Fruit fly (Drosophila melanogaster) whole organism, embryonic: ENCODE data around the gene atl.
A peak's percentile ranks its signal among the peaks of the same experiment; 100 is the strongest.

ENCODE experiments used
- Adf1 ChIP-seq: fragments of 200-800 bp; sonication (Bioruptor generic); IDR thresholded peaks from 2 replicates; pipeline ENCODE4 v1.3.6; 2022; ENCODE audit warnings: missing biosample characterization, missing genetic modification characterization
- BEAF-32 ChIP-seq: fragments of 200-800 bp; sonication (Bioruptor generic); optimal IDR thresholded peaks from 3 replicates; lab custom pipeline; 2017; ENCODE audit warnings: missing biosample characterization, missing genetic modification characterization, mild to moderate bottlenecking, moderate library complexity, missing genetic modification reagents
- CG10543 ChIP-seq: fragments of 200-800 bp; sonication (Bioruptor generic); optimal IDR thresholded peaks from 3 replicates; lab custom pipeline; 2017; ENCODE audit warnings: missing biosample characterization, mild to moderate bottlenecking, missing genetic modification characterization, moderate library complexity
- CG11723 ChIP-seq: fragments of 200-800 bp; sonication (Bioruptor generic); optimal IDR thresholded peaks from 2 replicates; lab custom pipeline; 2017; ENCODE audit warnings: missing biosample characterization, mild to moderate bottlenecking, missing genetic modification characterization
- CG12391 ChIP-seq: fragments of 200-800 bp; sonication (Bioruptor generic); optimal IDR thresholded peaks from 3 replicates; lab custom pipeline; 2018; ENCODE audit warnings: missing biosample characterization, mild to moderate bottlenecking, missing genetic modification characterization, moderate library complexity
- CG13296 ChIP-seq: fragments of 200-800 bp; sonication (Bioruptor generic); optimal IDR thresholded peaks from 3 replicates; lab custom pipeline; 2018; ENCODE audit warnings: missing biosample characterization, mild to moderate bottlenecking, missing genetic modification characterization
- CG14014 ChIP-seq: fragments of 200-800 bp; sonication (Bioruptor generic); IDR thresholded peaks from 2 replicates; pipeline ENCODE4 v1.3.6; 2022; ENCODE audit warnings: missing biosample characterization, missing genetic modification characterization
- CG14441 ChIP-seq: fragments of 200-800 bp; sonication (Bioruptor generic); IDR thresholded peaks from 2 replicates; pipeline ENCODE4 v1.3.6; 2022; ENCODE audit warnings: missing biosample characterization, missing genetic modification characterization
- CG14667 ChIP-seq: fragments of 200-800 bp; sonication (Bioruptor generic); IDR thresholded peaks from 2 replicates; pipeline ENCODE4 v1.3.6; 2022; ENCODE audit warnings: missing biosample characterization, missing genetic modification characterization
- CG15514 ChIP-seq: fragments of 200-800 bp; sonication (Bioruptor generic); optimal IDR thresholded peaks from 3 replicates; lab custom pipeline; 2017; ENCODE audit warnings: missing biosample characterization, missing genetic modification characterization, mild to moderate bottlenecking, moderate library complexity, missing genetic modification reagents
- CG2202 ChIP-seq: fragments of 200-800 bp; sonication (Bioruptor generic); optimal IDR thresholded peaks from 2 replicates; lab custom pipeline; 2018; ENCODE audit warnings: missing biosample characterization, mild to moderate bottlenecking, missing genetic modification characterization
- CG2889 ChIP-seq: fragments of 200-800 bp; sonication (Bioruptor generic); IDR thresholded peaks from 3 replicates; pipeline ENCODE4 v1.3.6; 2022; ENCODE audit warnings: missing biosample characterization, missing genetic modification characterization
- CG3163 ChIP-seq: fragments of 200-800 bp; sonication (Bioruptor generic); optimal IDR thresholded peaks from 3 replicates; lab custom pipeline; 2016; ENCODE audit warnings: missing biosample characterization, missing genetic modification characterization
- CG34376 ChIP-seq: fragments of 200-800 bp; sonication (Bioruptor generic); optimal IDR thresholded peaks from 2 replicates; lab custom pipeline; 2018; ENCODE audit warnings: missing biosample characterization, mild to moderate bottlenecking, missing genetic modification characterization
- CG3847 ChIP-seq: fragments of 200-800 bp; sonication (Bioruptor generic); IDR thresholded peaks from 2 replicates; pipeline ENCODE4 v1.3.6; 2022; ENCODE audit warnings: missing biosample characterization, missing genetic modification characterization
- CG4854 ChIP-seq: fragments of 200-800 bp; sonication (Bioruptor generic); optimal IDR thresholded peaks from 2 replicates; lab custom pipeline; 2016; ENCODE audit warnings: missing biosample characterization, missing genetic modification characterization, inconsistent platforms
- CG7839 ChIP-seq: fragments of 200-800 bp; sonication (Bioruptor generic); optimal IDR thresholded peaks from 3 replicates; lab custom pipeline; 2018; ENCODE audit warnings: missing biosample characterization, mild to moderate bottlenecking, missing genetic modification characterization, moderate library complexity
- CG9215 ChIP-seq: fragments of 200-800 bp; sonication (Bioruptor generic); IDR thresholded peaks from 2 replicates; pipeline ENCODE4 v1.3.6; 2022; ENCODE audit warnings: missing biosample characterization, missing genetic modification characterization
- Elba2 ChIP-seq: fragments of 200-800 bp; sonication (Bioruptor generic); optimal IDR thresholded peaks from 3 replicates; lab custom pipeline; 2016; ENCODE audit warnings: missing biosample characterization, missing genetic modification characterization
- Ets97D ChIP-seq: fragments of 200-800 bp; sonication (Bioruptor generic); optimal IDR thresholded peaks from 3 replicates; lab custom pipeline; 2016; ENCODE audit warnings: missing biosample characterization, missing genetic modification characterization
- Fer3 ChIP-seq: fragments of 200-800 bp; sonication (Bioruptor generic); optimal IDR thresholded peaks from 2 replicates; lab custom pipeline; 2018; ENCODE audit warnings: missing biosample characterization, mild to moderate bottlenecking, missing genetic modification characterization, moderate library complexity
- Gsc ChIP-seq: fragments of 200-800 bp; sonication (Bioruptor generic); IDR thresholded peaks from 2 replicates; pipeline ENCODE4 v1.3.6; 2022; ENCODE audit warnings: missing biosample characterization, missing genetic modification characterization
- HHEX ChIP-seq: fragments of 200-800 bp; sonication (Bioruptor generic); optimal IDR thresholded peaks from 3 replicates; lab custom pipeline; 2017; ENCODE audit warnings: missing biosample characterization, mild to moderate bottlenecking, missing genetic modification characterization, missing genetic modification reagents
- HLH54F ChIP-seq: fragments of 200-800 bp; sonication (Bioruptor generic); optimal IDR thresholded peaks from 3 replicates; lab custom pipeline; 2016; ENCODE audit warnings: missing biosample characterization, missing genetic modification characterization
- Hand ChIP-seq: fragments of 200-800 bp; sonication (Bioruptor generic); optimal IDR thresholded peaks from 2 replicates; lab custom pipeline; 2017; ENCODE audit warnings: mild to moderate bottlenecking, missing biosample characterization, missing genetic modification reagents, missing genetic modification characterization
- Hmr ChIP-seq: fragments of 200-800 bp; sonication (Bioruptor generic); optimal IDR thresholded peaks from 3 replicates; lab custom pipeline; 2017; ENCODE audit warnings: mild to moderate bottlenecking, missing biosample characterization, missing genetic modification reagents, missing genetic modification characterization
- Hr39 ChIP-seq: fragments of >200 bp; optimal IDR thresholded peaks from 2 replicates; lab custom pipeline; 2017
- Hr51 ChIP-seq, 2 experiments: fragments of 200-800 bp; sonication (Bioruptor generic); optimal IDR thresholded peaks; 2 replicates in 1 of 2; 3 replicates in 1 of 2; lab custom pipeline; 2016 to 2018; ENCODE audit warnings: missing biosample characterization in 2 of 2, missing genetic modification characterization in 2 of 2, mild to moderate bottlenecking in 1 of 2, moderate library complexity in 1 of 2
- Myb ChIP-seq: fragments of 200-800 bp; sonication (Bioruptor generic); optimal IDR thresholded peaks from 2 replicates; lab custom pipeline; 2016; ENCODE audit warnings: missing biosample characterization, missing genetic modification characterization
- NFAT ChIP-seq: fragments of 200-800 bp; sonication (Bioruptor generic); IDR thresholded peaks from 2 replicates; pipeline ENCODE4 v1.3.6; 2022; ENCODE audit warnings: missing biosample characterization, missing genetic modification characterization
- Ravus ChIP-seq: fragments of 200-800 bp; sonication (Bioruptor generic); IDR thresholded peaks from 2 replicates; pipeline ENCODE4 v1.3.6; 2022; ENCODE audit warnings: missing biosample characterization, missing genetic modification characterization
- Side ChIP-seq: fragments of 200-800 bp; sonication (Bioruptor generic); optimal IDR thresholded peaks from 2 replicates; lab custom pipeline; 2016; ENCODE audit warnings: missing biosample characterization, missing genetic modification characterization
- Sry-δ ChIP-seq: fragments of 200-800 bp; sonication (Bioruptor generic); optimal IDR thresholded peaks from 2 replicates; lab custom pipeline; 2016; ENCODE audit warnings: missing biosample characterization, missing genetic modification characterization
- Tbp ChIP-seq: fragments of >200 bp; optimal IDR thresholded peaks from 2 replicates; lab custom pipeline; 2018; ENCODE audit warnings: missing biosample characterization, missing genetic modification characterization
- Vsx1 ChIP-seq: fragments of 200-800 bp; sonication (Bioruptor generic); optimal IDR thresholded peaks from 2 replicates; lab custom pipeline; 2017; ENCODE audit warnings: missing biosample characterization, mild to moderate bottlenecking, missing genetic modification characterization, missing genetic modification reagents
- ac ChIP-seq: fragments of 200-800 bp; sonication (Bioruptor generic); optimal IDR thresholded peaks from 3 replicates; lab custom pipeline; 2017; ENCODE audit warnings: missing biosample characterization, mild to moderate bottlenecking, missing genetic modification characterization
- bab2 ChIP-seq: fragments of 200-800 bp; sonication (Bioruptor generic); optimal IDR thresholded peaks from 2 replicates; lab custom pipeline; 2016; ENCODE audit warnings: missing biosample characterization, missing genetic modification characterization
- caup ChIP-seq: fragments of 200-800 bp; sonication (Bioruptor generic); optimal IDR thresholded peaks from 3 replicates; lab custom pipeline; 2017; ENCODE audit warnings: missing biosample characterization, mild to moderate bottlenecking, missing genetic modification characterization, moderate library complexity; ENCODE audit not compliant: severe bottlenecking
- da ChIP-seq: fragments of 200-800 bp; sonication (Bioruptor generic); optimal IDR thresholded peaks from 2 replicates; lab custom pipeline; 2016; ENCODE audit warnings: missing biosample characterization, missing genetic modification characterization
- dimm ChIP-seq: fragments of 200-800 bp; sonication (Bioruptor generic); IDR thresholded peaks from 2 replicates; pipeline ENCODE4 v1.3.6; 2022; ENCODE audit warnings: missing biosample characterization, missing genetic modification characterization
- dmrt99B ChIP-seq: fragments of 200-800 bp; sonication (Bioruptor generic); optimal IDR thresholded peaks from 2 replicates; lab custom pipeline; 2018; ENCODE audit warnings: missing biosample characterization, mild to moderate bottlenecking, missing genetic modification characterization, moderate library complexity
- gro ChIP-seq: fragments of 200-800 bp; sonication (Bioruptor generic); optimal IDR thresholded peaks from 2 replicates; lab custom pipeline; 2016; ENCODE audit warnings: missing biosample characterization, missing genetic modification characterization
- hkb ChIP-seq, 2 experiments: fragments of 200-800 bp in 1 of 2; fragments of >200 bp in 1 of 2; sonication (Bioruptor generic) in 1 of 2; IDR thresholded peaks in 1 of 2; optimal IDR thresholded peaks in 1 of 2; 2 replicates each; pipeline versions ENCODE4 v1.3.6 to Lab custom; 2017 to 2022; ENCODE audit warnings: missing biosample characterization in 1 of 2, missing genetic modification characterization in 1 of 2
- nerfin-2 ChIP-seq: fragments of 200-800 bp; sonication (Bioruptor generic); IDR thresholded peaks from 2 replicates; pipeline ENCODE4 v1.3.6; 2022; ENCODE audit warnings: missing biosample characterization, missing genetic modification characterization; ENCODE audit not compliant: partially characterized antibody
- pb ChIP-seq: fragments of 200-800 bp; sonication (Bioruptor generic); optimal IDR thresholded peaks from 3 replicates; lab custom pipeline; 2016; ENCODE audit warnings: missing biosample characterization, missing genetic modification characterization
- peb ChIP-seq: fragments of 200-800 bp; sonication (Bioruptor generic); IDR thresholded peaks from 2 replicates; pipeline ENCODE4 v1.3.6; 2022; ENCODE audit warnings: missing biosample characterization, missing genetic modification characterization
- sc ChIP-seq, 3 experiments: fragments of >200 bp in 2 of 3; fragments of 200-800 bp in 1 of 3; sonication (Bioruptor generic) in 1 of 3; optimal IDR thresholded peaks; 2 replicates in 2 of 3; 3 replicates in 1 of 3; lab custom pipeline; 2017; ENCODE audit warnings: mild to moderate bottlenecking in 1 of 3, missing biosample characterization in 1 of 3, missing genetic modification characterization in 1 of 3, missing genetic modification reagents in 1 of 3
- sd ChIP-seq: fragments of 200-800 bp; sonication (Bioruptor generic); optimal IDR thresholded peaks from 3 replicates; lab custom pipeline; 2018; ENCODE audit warnings: missing biosample characterization, mild to moderate bottlenecking, missing genetic modification characterization, moderate library complexity
- slbo ChIP-seq: fragments of 200-800 bp; sonication (Bioruptor generic); IDR thresholded peaks from 2 replicates; pipeline ENCODE4 v1.3.6; 2022; ENCODE audit warnings: missing biosample characterization, missing genetic modification characterization
- slou ChIP-seq: fragments of 200-800 bp; sonication (Bioruptor generic); optimal IDR thresholded peaks from 3 replicates; lab custom pipeline; 2016; ENCODE audit warnings: missing biosample characterization, missing genetic modification characterization

atl gene

DNA sequence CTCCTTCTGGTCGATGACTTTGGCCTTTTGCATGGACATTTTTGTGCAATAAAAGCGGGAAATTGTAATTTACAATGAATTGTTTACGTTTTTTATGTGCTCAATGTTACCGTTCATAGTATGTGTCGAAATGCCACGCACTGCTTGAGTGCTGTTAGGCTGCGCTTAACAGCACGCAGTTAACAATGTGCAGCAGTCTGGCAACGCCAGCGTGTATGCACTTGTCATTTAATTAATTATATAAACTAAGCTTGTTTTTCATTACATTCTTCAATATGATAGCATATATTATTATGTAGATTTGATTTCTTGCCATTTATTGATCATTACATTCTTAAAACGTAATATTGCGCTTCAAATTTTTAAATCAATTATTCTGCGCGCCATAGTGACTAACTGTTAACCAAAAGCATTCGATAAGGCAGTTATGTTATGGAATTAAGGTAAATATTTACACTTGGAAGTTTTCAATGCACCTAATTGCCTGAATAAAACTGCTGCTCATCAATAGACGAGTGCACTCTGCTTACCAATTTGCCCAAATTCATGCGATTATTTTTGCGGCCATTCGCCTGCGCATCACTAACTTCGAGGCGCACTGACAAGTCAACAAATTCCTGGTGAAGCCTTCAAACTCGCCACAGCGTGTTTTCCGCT is 40.3 kb upstream of the atl start, which contains the start of the genes CG13625 and mld (continued):
- TF ChIP-seq CG11723 (no peak), CG2889 (GFP tag; lab: Robert Waterston, UW) (no peak), Gsc (GFP tag; lab: Robert Waterston, UW) (no peak), nerfin-2 (GFP tag; lab: Robert Waterston, UW) (no peak), slou (GFP tag; lab: Kevin White, UChicago) (no peak), CG15514 (GFP tag; lab: Kevin White, UChicago) (peak; percentile 12), pb (no peak), Elba2 (no peak), BEAF-32 (GFP tag; lab: Kevin White, UChicago) (peak; percentile 71), Fer3 (tag; lab: Kevin White, UChicago) (no peak), dmrt99B (tag; lab: Kevin White, UChicago) (no peak), Sry-δ (peak; percentile 73), Adf1 (no peak), CG14667 (GFP tag; lab: Robert Waterston, UW) (no peak), Side (GFP tag; lab: Kevin White, UChicago) (no peak), HLH54F (no peak), caup (GFP tag; lab: Kevin White, UChicago) (no peak), bab2 (GFP tag; lab: Kevin White, UChicago) (peak; percentile 11), Vsx1 (no peak), Hand (GFP tag; lab: Kevin White, UChicago) (no peak), CG14014 (GFP tag; lab: Robert Waterston, UW) (no peak), peb (no peak), dimm (no peak), CG12391 (tag; lab: Kevin White, UChicago) (peak; percentile 45), CG13296 (GFP tag; lab: Kevin White, UChicago) (no peak), CG10543 (GFP tag; lab: Kevin White, UChicago) (no peak), CG3847 (no peak), CG34376 (GFP tag; lab: Kevin White, UChicago) (no peak), CG7839 (tag; lab: Kevin White, UChicago) (no peak), ac (GFP tag; lab: Kevin White, UChicago) (no peak), CG2202 (tag; lab: Kevin White, UChicago) (no peak), Ravus (GFP tag; lab: Robert Waterston, UW) (no peak), Tbp (GFP tag; lab: Kevin White, UChicago) (no peak), Myb (GFP tag; lab: Kevin White, UChicago) (no peak), sd (tag; lab: Kevin White, UChicago) (peak; percentile 40), NFAT (GFP tag; lab: Robert Waterston, UW) (no peak), slbo (GFP tag; lab: Robert Waterston, UW) (no peak), Hr51 (GFP tag; optimal IDR thresholded peaks at IDR 0.05; lab: Kevin White, UChicago) (peak in 1 of 2 experiments; percentile 0), hkb (optimal IDR thresholded peaks at IDR 0.05; lab: Kevin White, UChicago) (peak; percentile 36), hkb (GFP tag; IDR thresholded peaks at IDR 0.05; lab: Robert Waterston, UW) (no peak), CG3163 (GFP tag; lab: Kevin White, UChicago) (no peak), Hmr (GFP tag; lab: Kevin White, UChicago) (no peak), CG14441 (no peak), Hr39 (no peak), sc (optimal IDR thresholded peaks at IDR 0.05; lab: Kevin White, UChicago) (no peak), sc (GFP tag; optimal IDR thresholded peaks at IDR 0.05; lab: Kevin White, UChicago) (no peak), Ets97D (peak; percentile 18), CG9215 (GFP tag; lab: Robert Waterston, UW) (no peak), HHEX (GFP tag; lab: Kevin White, UChicago) (no peak), CG4854 (peak; percentile 10), da (GFP tag; lab: Kevin White, UChicago) (no peak), gro (no peak)
